Fruit fly (Drosophila melanogaster) whole organism, embryonic: ENCODE measurements around the gene vih.

ENCODE experiments used
- Bgb ChIP-seq: fragments of 200-800 bp; sonication (Bioruptor generic); IDR thresholded peaks from 2 replicates; pipeline ENCODE4 v1.3.6; 2022; ENCODE audit warnings: missing biosample characterization, missing genetic modification characterization; ENCODE audit not compliant: partially characterized antibody
- CG10979 ChIP-seq: fragments of 200-800 bp; sonication (Bioruptor generic); optimal IDR thresholded peaks from 2 replicates; lab custom pipeline; 2018; ENCODE audit warnings: missing biosample characterization, mild to moderate bottlenecking, missing genetic modification characterization, moderate library complexity
- CG12219 ChIP-seq: fragments of 200-800 bp; sonication (Bioruptor generic); optimal IDR thresholded peaks from 3 replicates; lab custom pipeline; 2018; ENCODE audit warnings: missing biosample characterization, mild to moderate bottlenecking, missing genetic modification characterization
- CG13123 ChIP-seq: fragments of 200-800 bp; sonication (Bioruptor generic); optimal IDR thresholded peaks from 2 replicates; lab custom pipeline; 2016; ENCODE audit warnings: missing biosample characterization, missing genetic modification characterization
- CG13296 ChIP-seq: fragments of 200-800 bp; sonication (Bioruptor generic); optimal IDR thresholded peaks from 3 replicates; lab custom pipeline; 2018; ENCODE audit warnings: missing biosample characterization, mild to moderate bottlenecking, missing genetic modification characterization
- CG1603 ChIP-seq: fragments of 200-800 bp; sonication (Bioruptor generic); optimal IDR thresholded peaks from 2 replicates; lab custom pipeline; 2019; ENCODE audit warnings: missing biosample characterization, mild to moderate bottlenecking, missing genetic modification characterization, moderate library complexity
- CG16813 ChIP-seq: fragments of 200-800 bp; sonication (Bioruptor generic); IDR thresholded peaks from 3 replicates; pipeline ENCODE4 v1.3.6; 2022; ENCODE audit warnings: missing biosample characterization, missing genetic modification characterization; ENCODE audit not compliant: partially characterized antibody
- CG17359 ChIP-seq: fragments of 200-800 bp; sonication (Bioruptor generic); optimal IDR thresholded peaks from 3 replicates; lab custom pipeline; 2018; ENCODE audit warnings: missing biosample characterization, mild to moderate bottlenecking, missing genetic modification characterization, moderate library complexity
- CG1792 ChIP-seq: fragments of 200-800 bp; sonication (Bioruptor generic); optimal IDR thresholded peaks from 2 replicates; lab custom pipeline; 2016; ENCODE audit warnings: missing biosample characterization, missing genetic modification characterization
- CG18262 ChIP-seq: fragments of 200-800 bp; optimal IDR thresholded peaks from 3 replicates; lab custom pipeline; 2019; ENCODE audit warnings: missing biosample characterization, mild to moderate bottlenecking, missing genetic modification characterization, moderate library complexity
- CG18619 ChIP-seq: fragments of 200-800 bp; sonication (Bioruptor generic); optimal IDR thresholded peaks from 3 replicates; lab custom pipeline; 2017; ENCODE audit warnings: missing biosample characterization, mild to moderate bottlenecking, missing genetic modification characterization
- CG2116 ChIP-seq: fragments of 200-800 bp; sonication (Bioruptor generic); optimal IDR thresholded peaks from 3 replicates; lab custom pipeline; 2018; ENCODE audit warnings: missing biosample characterization, mild to moderate bottlenecking, missing genetic modification characterization
- CG31365 ChIP-seq: fragments of 200-800 bp; sonication (Bioruptor generic); optimal IDR thresholded peaks from 2 replicates; lab custom pipeline; 2018; ENCODE audit warnings: missing biosample characterization, mild to moderate bottlenecking, missing genetic modification characterization
- CG32767 ChIP-seq: fragments of 200-800 bp; sonication (Bioruptor generic); IDR thresholded peaks from 2 replicates; pipeline ENCODE4 v1.3.6; 2022; ENCODE audit warnings: missing biosample characterization, missing genetic modification characterization
- CG3281 ChIP-seq: fragments of 200-800 bp; sonication (Bioruptor generic); optimal IDR thresholded peaks from 3 replicates; lab custom pipeline; 2017; ENCODE audit warnings: missing biosample characterization, mild to moderate bottlenecking, missing genetic modification characterization
- CG34224 ChIP-seq: fragments of 200-800 bp; sonication (Bioruptor generic); IDR thresholded peaks from 3 replicates; pipeline ENCODE4 v1.3.6; 2022; ENCODE audit warnings: missing biosample characterization, missing genetic modification characterization; ENCODE audit not compliant: partially characterized antibody
- CG5953 ChIP-seq: fragments of 200-800 bp; sonication (Bioruptor generic); IDR thresholded peaks from 2 replicates; pipeline ENCODE4 v1.3.6; 2022; ENCODE audit warnings: missing biosample characterization, missing genetic modification characterization
- CG6175 ChIP-seq: fragments of 200-800 bp; sonication (Bioruptor generic); IDR thresholded peaks from 3 replicates; pipeline ENCODE4 v1.3.6; 2022; ENCODE audit warnings: missing biosample characterization, missing genetic modification characterization
- CG7987 ChIP-seq: fragments of 200-800 bp; sonication (Bioruptor generic); optimal IDR thresholded peaks from 2 replicates; lab custom pipeline; 2018; ENCODE audit warnings: missing biosample characterization, mild to moderate bottlenecking, missing genetic modification characterization, moderate library complexity
- CG8478 ChIP-seq: fragments of >200 bp; optimal IDR thresholded peaks from 2 replicates; lab custom pipeline; 2018
- CG8765 ChIP-seq: fragments of 200-800 bp; sonication (Bioruptor generic); IDR thresholded peaks from 2 replicates; pipeline ENCODE4 v1.3.6; 2022; ENCODE audit warnings: missing biosample characterization, missing genetic modification characterization
- CG9215 ChIP-seq: fragments of 200-800 bp; sonication (Bioruptor generic); IDR thresholded peaks from 2 replicates; pipeline ENCODE4 v1.3.6; 2022; ENCODE audit warnings: missing biosample characterization, missing genetic modification characterization
- Dbx ChIP-seq: fragments of 200-800 bp; sonication (Bioruptor generic); IDR thresholded peaks from 3 replicates; pipeline ENCODE4 v1.3.6; 2022; ENCODE audit warnings: missing biosample characterization, missing genetic modification characterization
- Dfd ChIP-seq, 2 experiments: fragments of >200 bp; optimal IDR thresholded peaks; 2 replicates each; lab custom pipeline; 2017; ENCODE audit warnings: missing biosample characterization in 2 of 2, missing genetic modification characterization in 2 of 2
- Doc2 ChIP-seq: fragments of 200-800 bp; sonication (Bioruptor generic); IDR thresholded peaks from 2 replicates; pipeline ENCODE4 v1.3.6; 2022; ENCODE audit warnings: missing biosample characterization, missing genetic modification characterization
- E2f1 ChIP-seq: fragments of 200-800 bp; sonication (Bioruptor generic); IDR thresholded peaks from 2 replicates; pipeline ENCODE4 v1.3.6; 2022; ENCODE audit warnings: missing biosample characterization, missing genetic modification characterization
- Ets65A ChIP-seq: fragments of 200-800 bp; sonication (Bioruptor generic); peaks from one replicate; lab custom pipeline; 2016; ENCODE audit warnings: missing biosample characterization, missing genetic modification characterization
- Lhr ChIP-seq: fragments of 200-800 bp; sonication (Bioruptor generic); optimal IDR thresholded peaks from 3 replicates; lab custom pipeline; 2017; ENCODE audit warnings: mild to moderate bottlenecking, missing biosample characterization, missing genetic modification reagents, missing genetic modification characterization
- Lim3 ChIP-seq: fragments of 200-800 bp; sonication (Bioruptor generic); IDR thresholded peaks from 2 replicates; pipeline ENCODE4 v1.3.6; 2022; ENCODE audit warnings: missing biosample characterization, missing genetic modification characterization
- Mad ChIP-seq: fragments of 200-800 bp; sonication (Bioruptor generic); optimal IDR thresholded peaks from 2 replicates; lab custom pipeline; 2016; ENCODE audit warnings: missing biosample characterization, missing genetic modification characterization
- Meics ChIP-seq: fragments of 200-800 bp; sonication (Bioruptor generic); optimal IDR thresholded peaks from 2 replicates; lab custom pipeline; 2017; ENCODE audit warnings: missing biosample characterization, mild to moderate bottlenecking, missing genetic modification characterization
- Sin3A ChIP-seq: fragments of >200 bp; optimal IDR thresholded peaks from 2 replicates; lab custom pipeline; 2018
- Xbp1 ChIP-seq: fragments of 200-800 bp; sonication (Bioruptor generic); optimal IDR thresholded peaks from 3 replicates; lab custom pipeline; 2016; ENCODE audit warnings: missing biosample characterization, mild to moderate bottlenecking, missing genetic modification characterization
- al ChIP-seq: fragments of 200-800 bp; sonication (Bioruptor generic); IDR thresholded peaks from 2 replicates; pipeline ENCODE4 v1.3.6; 2022; ENCODE audit warnings: missing biosample characterization, missing genetic modification characterization
- ash1 ChIP-seq: fragments of 200-800 bp; sonication (Bioruptor generic); optimal IDR thresholded peaks from 2 replicates; lab custom pipeline; 2018; ENCODE audit warnings: missing biosample characterization, mild to moderate bottlenecking, missing genetic modification characterization
- corto ChIP-seq: fragments of 200-800 bp; sonication (Bioruptor generic); optimal IDR thresholded peaks from 2 replicates; lab custom pipeline; 2016; ENCODE audit warnings: missing biosample characterization, mild to moderate bottlenecking, missing genetic modification characterization, moderate library complexity
- dmrt11E ChIP-seq: fragments of 200-800 bp; sonication (Bioruptor generic); optimal IDR thresholded peaks from 3 replicates; lab custom pipeline; 2018; ENCODE audit warnings: missing biosample characterization, mild to moderate bottlenecking, missing genetic modification characterization, moderate library complexity
- dmrt99B ChIP-seq: fragments of 200-800 bp; sonication (Bioruptor generic); optimal IDR thresholded peaks from 2 replicates; lab custom pipeline; 2018; ENCODE audit warnings: missing biosample characterization, mild to moderate bottlenecking, missing genetic modification characterization, moderate library complexity
- esg ChIP-seq: fragments of 200-800 bp; sonication (Bioruptor generic); conservative IDR thresholded peaks from 2 replicates; pipeline ENCODE4 v1.3.6; 2022; ENCODE audit warnings: missing biosample characterization, missing genetic modification characterization
- eve ChIP-seq, 2 experiments: fragments of >200 bp; optimal IDR thresholded peaks; 2 replicates each; lab custom pipeline; 2017; ENCODE audit warnings: missing biosample characterization in 2 of 2, missing genetic modification characterization in 2 of 2
- fru ChIP-seq: fragments of >200 bp; optimal IDR thresholded peaks from 2 replicates; lab custom pipeline; 2017
- gce ChIP-seq: fragments of 200-800 bp; sonication (Bioruptor generic); IDR thresholded peaks from 3 replicates; pipeline ENCODE4 v1.3.6; 2022; ENCODE audit warnings: missing biosample characterization, missing genetic modification characterization
- jumu ChIP-seq: fragments of 200-800 bp; sonication (Bioruptor generic); optimal IDR thresholded peaks from 3 replicates; lab custom pipeline; 2016; ENCODE audit warnings: missing biosample characterization, missing genetic modification characterization
- mld ChIP-seq: fragments of 200-800 bp; sonication (Bioruptor generic); IDR thresholded peaks from 3 replicates; pipeline ENCODE4 v1.3.6; 2022; ENCODE audit warnings: missing biosample characterization, missing genetic modification characterization; ENCODE audit not compliant: partially characterized antibody
- nerfin-2 ChIP-seq: fragments of 200-800 bp; sonication (Bioruptor generic); IDR thresholded peaks from 2 replicates; pipeline ENCODE4 v1.3.6; 2022; ENCODE audit warnings: missing biosample characterization, missing genetic modification characterization; ENCODE audit not compliant: partially characterized antibody
- pnt ChIP-seq: fragments of 200-800 bp; sonication (Bioruptor generic); optimal IDR thresholded peaks from 3 replicates; lab custom pipeline; 2016; ENCODE audit warnings: missing biosample characterization, missing genetic modification characterization
- psq ChIP-seq: fragments of 200-800 bp; sonication (Bioruptor generic); optimal IDR thresholded peaks from 2 replicates; lab custom pipeline; 2017; ENCODE audit warnings: missing biosample characterization, missing genetic modification characterization
- slbo ChIP-seq: fragments of 200-800 bp; sonication (Bioruptor generic); IDR thresholded peaks from 2 replicates; pipeline ENCODE4 v1.3.6; 2022; ENCODE audit warnings: missing biosample characterization, missing genetic modification characterization
- tup ChIP-seq: fragments of 200-800 bp; sonication (Bioruptor generic); optimal IDR thresholded peaks from 2 replicates; lab custom pipeline; 2016; ENCODE audit warnings: missing biosample characterization, mild to moderate bottlenecking, missing genetic modification characterization, moderate library complexity
- zfh1 ChIP-seq: fragments of 200-800 bp; sonication (Bioruptor generic); IDR thresholded peaks from 3 replicates; pipeline ENCODE4 v1.3.6; 2022; ENCODE audit warnings: missing biosample characterization, missing genetic modification characterization

vih gene

dm6 chr3L:12530044-12530443, 26.0 kb downstream of the vih start, which contains the start of gene nst (continued):
- TF ChIP-seq CG18262 (no peak), CG32767 (GFP tag; lab: Robert Waterston, UW) (no peak), CG3281 (GFP tag; lab: Kevin White, UChicago) (no peak), zfh1 (GFP tag; lab: Robert Waterston, UW) (no peak), CG34224 (GFP tag; lab: Robert Waterston, UW) (0 out of 3 replicates have a peak, but pooled peaks have one; percentile 6), E2f1 (GFP tag; lab: Robert Waterston, UW) (no peak), CG9215 (GFP tag; lab: Robert Waterston, UW) (no peak), mld (GFP tag; lab: Robert Waterston, UW) (0 out of 3 replicates have a peak, but pooled peaks have one; percentile 34), Dbx (no peak), tup (GFP tag; lab: Kevin White, UChicago) (no peak), Doc2 (GFP tag; lab: Robert Waterston, UW) (no peak), Lim3 (no peak), Dfd (GFP tag; optimal IDR thresholded peaks at IDR 0.05; lab: Kevin White, UChicago) (no peak), CG13123 (GFP tag; lab: Kevin White, UChicago) (no peak), Bgb (GFP tag; lab: Robert Waterston, UW) (no peak), slbo (0 out of 2 replicates have a peak, but pooled peaks have one; percentile 20), CG12219 (GFP tag; lab: Kevin White, UChicago) (no peak), CG31365 (no peak), Xbp1 (GFP tag; lab: Kevin White, UChicago) (no peak), Mad (GFP tag; lab: Kevin White, UChicago) (no peak), CG6175 (GFP tag; lab: Robert Waterston, UW) (no peak), CG8765 (GFP tag; lab: Robert Waterston, UW) (no peak), al (GFP tag; lab: Robert Waterston, UW) (no peak), CG1792 (GFP tag; lab: Kevin White, UChicago) (no peak), eve (GFP tag; optimal IDR thresholded peaks at IDR 0.05; lab: Kevin White, UChicago) (no peak), gce (GFP tag; lab: Robert Waterston, UW) (no peak)

- TF ChIP-seq nerfin-2 (GFP tag; lab: Robert Waterston, UW) (peak; percentile 30; the same call in 1 of the 2 replicates), Ets65A (GFP tag; lab: Kevin White, UChicago) (peak; percentile 36), al (GFP tag; lab: Robert Waterston, UW) (no peak), Meics (no peak), CG1603 (tag; lab: Kevin White, UChicago) (no peak), CG8478 (lab: Kevin White, UChicago) (no peak), fru (no peak), CG18619 (no peak), dmrt11E (no peak)
These were observed 28.1 kb downstream of the vih start for dm6 chr3L:12532220-12532619.

DNA sequence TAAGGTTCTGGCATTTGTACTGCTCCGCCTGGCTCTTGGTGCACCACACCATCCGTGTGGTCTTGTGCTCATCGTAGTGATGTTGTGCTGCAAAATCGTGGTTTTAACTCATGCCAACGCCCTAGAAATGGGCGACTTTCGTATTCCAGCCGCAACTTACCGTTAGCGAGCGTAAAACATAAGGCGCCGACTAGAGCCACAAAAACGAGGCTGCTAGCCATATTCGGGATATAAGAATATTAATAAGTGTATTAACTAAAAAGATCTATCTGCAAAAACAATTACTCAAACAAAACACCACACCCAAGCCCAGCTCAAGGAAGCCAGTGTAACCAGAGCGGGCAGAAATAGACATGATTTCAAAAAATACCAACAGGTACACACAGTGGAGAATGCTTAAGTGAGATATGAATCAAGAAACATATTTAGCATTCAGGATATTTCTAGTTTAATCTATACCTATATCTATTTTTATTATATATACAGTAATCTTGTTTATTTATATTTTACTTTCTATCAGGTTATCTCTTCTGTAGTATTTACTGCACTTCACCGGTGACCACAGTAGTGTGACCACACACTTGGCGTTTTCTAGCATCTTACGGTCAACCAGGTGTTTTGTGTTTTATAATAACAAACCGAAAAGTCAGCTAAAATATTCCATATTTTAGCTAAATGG, 29.4 kb downstream of the vih start, which contains the start of the genes Tsf2 and CG34242:
Gene Tsf2 (minus strand): TSS at position 333 of the 679 bp plus-strand sequence.
Gene CG34242 (plus strand): TSS at position 605 of the 679 bp plus-strand sequence.
- TF ChIP-seq Sin3A = peak; percentile 1
- TF ChIP-seq CG5953 (GFP tag; lab: Robert Waterston, UW) = peak; percentile 90
- TF ChIP-seq ash1 (GFP tag; lab: Kevin White, UChicago) = no peak
- peak; percentile 59 for TF ChIP-seq CG7987
- TF ChIP-seq CG10979 = peak; percentile 85
- peak; percentile 31 for TF ChIP-seq Lhr (GFP tag; lab: Kevin White, UChicago)
- TF ChIP-seq CG17359 = peak; percentile 92
- TF ChIP-seq jumu (GFP tag; lab: Kevin White, UChicago) = peak; percentile 8
- TF ChIP-seq CG13296 (GFP tag; lab: Kevin White, UChicago) = peak; percentile 78
- TF ChIP-seq psq = no peak
- no peak for TF ChIP-seq CG16813 (GFP tag; lab: Robert Waterston, UW)
- peak; percentile 18 for TF ChIP-seq CG2116
- no peak for TF ChIP-seq pnt
- TF ChIP-seq esg (GFP tag; lab: Robert Waterston, UW) = peak; percentile 97
- peak; percentile 84; the same call in 2 of the 3 replicates for TF ChIP-seq CG6175 (GFP tag; lab: Robert Waterston, UW)
- TF ChIP-seq dmrt99B (tag; lab: Kevin White, UChicago) = peak; percentile 81
- TF ChIP-seq corto (GFP tag; lab: Kevin White, UChicago) = no peak
